Worm (Caenorhabditis elegans): ENCODE measurements around the gene old-2.
A peak's percentile ranks its signal among the peaks of the same experiment; 100 is the strongest.

old-2 gene

DNA sequence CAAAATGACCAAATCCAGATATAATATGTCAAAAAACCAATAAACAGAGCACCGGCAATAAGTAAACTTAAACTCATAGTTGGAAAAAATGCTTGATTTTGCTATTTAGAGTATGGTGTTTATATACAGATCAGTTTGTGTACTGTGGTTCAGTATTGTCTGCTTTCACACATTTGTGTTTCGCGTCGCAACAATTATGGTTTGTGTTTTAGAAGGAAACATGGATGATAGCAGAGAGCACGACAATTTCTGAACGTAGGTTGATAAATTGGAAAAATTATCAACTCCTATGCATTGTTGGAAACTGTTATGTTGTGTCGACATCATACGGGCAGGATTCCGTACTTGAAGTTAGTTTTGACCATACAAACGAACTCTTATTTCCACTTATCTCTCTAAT lies 51.7 kb downstream of the old-2 start, which contains the start of gene cyp-13A4:
Gene cyp-13A4 (minus strand): TSS at position 77 of the 400 bp plus-strand sequence.
- no peak for TF ChIP-seq Y53G8AR.9 (GFP tag; conservative IDR thresholded peaks at IDR 0.05)
- peak; percentile 80 for TF ChIP-seq nhr-80 (tag; optimal IDR thresholded peaks at IDR 0.05)

All from whole organism, young adult.